Worm (Caenorhabditis elegans) whole organism, L4 larva: ENCODE measurements around the gene srbc-43.

Experiments used
- F26F4.8 ChIP-seq: fragments of 200-800 bp; sonication (Bioruptor generic); conservative IDR thresholded peaks from 2 replicates; pipeline ENCODE4 v1.3.6; 2022; ENCODE audit warnings: missing genetic modification characterization, missing compliant biosample characterization
- aha-1 ChIP-seq: fragments of 150-350 bp; peaks from one replicate; lab custom pipeline; 2014; ENCODE audit warnings: missing biosample characterization, missing genetic modification characterization
- ama-1 ChIP-seq: fragments of 150-350 bp; optimal IDR thresholded peaks from 2 replicates; lab custom pipeline; 2014; ENCODE audit warnings: inconsistent platforms, mixed read lengths
- arid-1 ChIP-seq: fragments of 200-800 bp; sonication (Bioruptor generic); conservative IDR thresholded peaks from 2 replicates; pipeline ENCODE4 v1.3.6; 2022; ENCODE audit warnings: missing genetic modification reagents, missing genetic modification characterization, missing compliant biosample characterization
- duxl-1 ChIP-seq: sonication (generic microtip); optimal IDR thresholded peaks from 2 replicates; lab custom pipeline; 2016; ENCODE audit warnings: mild to moderate bottlenecking, missing genetic modification characterization, moderate library complexity, missing compliant biosample characterization; ENCODE audit not compliant: poor library complexity
- fkh-10 ChIP-seq: fragments of 150-350 bp; optimal IDR thresholded peaks from 2 replicates; lab custom pipeline; 2014; ENCODE audit warnings: missing biosample characterization, missing genetic modification reagents, missing genetic modification characterization
- hif-1 ChIP-seq, 2 experiments: sonication (generic microtip); optimal IDR thresholded peaks; 2 replicates each; lab custom pipeline; 2016 to 2017; ENCODE audit warnings: missing compliant biosample characterization in 2 of 2, missing genetic modification characterization in 2 of 2, missing genetic modification reagents in 2 of 2, missing genotype in 2 of 2, mild to moderate bottlenecking in 1 of 2
- hlh-30 ChIP-seq: sonication (generic microtip); optimal IDR thresholded peaks from 2 replicates; lab custom pipeline; 2017; ENCODE audit warnings: antibody characterized with exemption, mild to moderate bottlenecking, missing genetic modification characterization, missing compliant biosample characterization; ENCODE audit not compliant: insufficient read depth
- lin-15B ChIP-seq: fragments of 150-350 bp; sonication (generic microtip); optimal IDR thresholded peaks from 3 replicates; lab custom pipeline; 2014; ENCODE audit warnings: missing biosample characterization, missing genetic modification characterization
- lin-39 ChIP-seq: fragments of 150-350 bp; optimal IDR thresholded peaks from 2 replicates; lab custom pipeline; 2014; ENCODE audit warnings: missing biosample characterization, missing genetic modification reagents, missing genetic modification characterization
- nhr-25 ChIP-seq: sonication (generic microtip); optimal IDR thresholded peaks from 2 replicates; lab custom pipeline; 2017; ENCODE audit warnings: missing genetic modification characterization, mild to moderate bottlenecking, missing compliant biosample characterization, antibody characterized with exemption, moderate library complexity, borderline replicate concordance; ENCODE audit not compliant: insufficient read depth
- pha-4 ChIP-seq, 2 experiments: fragments of 150-350 bp in 1 of 2; fragments of 200-800 bp in 1 of 2; sonication (Bioruptor generic) in 1 of 2; IDR thresholded peaks in 1 of 2; optimal IDR thresholded peaks in 1 of 2; 2 replicates each; pipeline versions ENCODE4 v1.3.6 to Lab custom; 2014 to 2022; ENCODE audit warnings: missing genetic modification characterization in 2 of 2, missing genetic modification reagents in 2 of 2, missing biosample characterization in 1 of 2, missing compliant biosample characterization in 1 of 2
- snpc-4 ChIP-seq: fragments of 150-350 bp; optimal IDR thresholded peaks from 2 replicates; lab custom pipeline; 2014; ENCODE audit warnings: missing biosample characterization, missing genetic modification characterization

ce11 chrV:12824777-12825176, 34.5 kb upstream of the srbc-43 start, which contains the start of gene ugt-16:
- TF ChIP-seq ama-1 (lab: Kevin White, UChicago), result no peak
- no peak for TF ChIP-seq aha-1 (tag; lab: Kevin White, UChicago)
- TF ChIP-seq F26F4.8 (GFP tag; lab: Robert Waterston, UW), result no peak
- no peak for TF ChIP-seq lin-39 (tag; lab: Kevin White, UChicago)
- TF ChIP-seq arid-1 (GFP tag; lab: Robert Waterston, UW), result no peak
- no peak for TF ChIP-seq snpc-4 (tag; lab: Kevin White, UChicago)
- no peak for TF ChIP-seq nhr-25 (tag; lab: Kevin White, UChicago)
- no peak for TF ChIP-seq fkh-10
- TF ChIP-seq hif-1 (tag; optimal IDR thresholded peaks at IDR 0.05; lab: Kevin White, UChicago), result no peak
- TF ChIP-seq lin-15B (tag; lab: Kevin White, UChicago), result no peak
- no peak for TF ChIP-seq duxl-1 (tag; lab: Kevin White, UChicago)
- TF ChIP-seq hlh-30, result no peak
- no peak for TF ChIP-seq pha-4 (GFP tag; IDR thresholded peaks at IDR 0.05; lab: Robert Waterston, UW)
- no peak for TF ChIP-seq pha-4 (tag; optimal IDR thresholded peaks at IDR 0.05; lab: Kevin White, UChicago)
